Worm (Caenorhabditis elegans) whole organism, mixed stage, embryonic: ENCODE data around the gene T20D3.5.
"Not testable (repeated sequence)": the region's sequence is repeated elsewhere in the genome, so short reads cannot be mapped to it uniquely, and the experiment has no call there.

ENCODE experiments used
- M03D4.4 ChIP-seq: sonication (generic microtip); optimal IDR thresholded peaks from 2 replicates; lab custom pipeline; 2017; ENCODE audit warnings: mild to moderate bottlenecking, missing genetic modification characterization, missing compliant biosample characterization
- bed-3 ChIP-seq: fragments of 200-800 bp; sonication (Bioruptor generic); optimal IDR thresholded peaks from 3 replicates; lab custom pipeline; 2018; ENCODE audit warnings: mild to moderate bottlenecking, missing genetic modification characterization, moderate library complexity, missing compliant biosample characterization
- ceh-43 ChIP-seq: fragments of 200-800 bp; sonication (Bioruptor generic); optimal IDR thresholded peaks from 2 replicates; lab custom pipeline; 2018; ENCODE audit warnings: mild to moderate bottlenecking, missing genetic modification characterization, moderate library complexity, missing compliant biosample characterization
- ces-1 ChIP-seq: fragments of 150-350 bp; optimal IDR thresholded peaks from 2 replicates; lab custom pipeline; 2014; ENCODE audit warnings: missing biosample characterization, missing genetic modification reagents, missing genetic modification characterization
- cnd-1 ChIP-seq: fragments of 200-800 bp; sonication (Bioruptor generic); optimal IDR thresholded peaks from 2 replicates; lab custom pipeline; 2018; ENCODE audit warnings: mild to moderate bottlenecking, missing genetic modification characterization, missing compliant biosample characterization
- elt-1 ChIP-seq: sonication (generic microtip); optimal IDR thresholded peaks from 2 replicates; lab custom pipeline; 2017; ENCODE audit warnings: missing genetic modification characterization, mild to moderate bottlenecking, missing compliant biosample characterization, antibody characterized with exemption, moderate library complexity, borderline replicate concordance; ENCODE audit not compliant: insufficient read depth
- elt-3 ChIP-seq: fragments of 150-350 bp; optimal IDR thresholded peaks from 2 replicates; lab custom pipeline; 2014; ENCODE audit warnings: missing biosample characterization, missing genetic modification characterization
- flh-1 ChIP-seq: fragments of 200-800 bp; sonication (Bioruptor generic); optimal IDR thresholded peaks from 2 replicates; lab custom pipeline; 2018; ENCODE audit warnings: mild to moderate bottlenecking, missing genetic modification characterization, moderate library complexity, missing compliant biosample characterization
- ham-2 ChIP-seq: fragments of 200-800 bp; sonication (Bioruptor generic); optimal IDR thresholded peaks from 2 replicates; lab custom pipeline; 2018; ENCODE audit warnings: mild to moderate bottlenecking, missing genetic modification characterization, missing compliant biosample characterization
- hlh-1 ChIP-seq: fragments of 150-350 bp; optimal IDR thresholded peaks from 2 replicates; lab custom pipeline; 2014; ENCODE audit warnings: missing biosample characterization, missing genetic modification reagents, missing genetic modification characterization
- lin-32 ChIP-seq: fragments of 200-800 bp; sonication (Bioruptor generic); optimal IDR thresholded peaks from 2 replicates; lab custom pipeline; 2018; ENCODE audit warnings: mild to moderate bottlenecking, missing genetic modification characterization, missing compliant biosample characterization
- lsy-2 ChIP-seq: fragments of 150-350 bp; optimal IDR thresholded peaks from 2 replicates; lab custom pipeline; 2014; ENCODE audit warnings: missing biosample characterization, missing genetic modification characterization
- mab-5 ChIP-seq: fragments of 150-350 bp; optimal IDR thresholded peaks from 2 replicates; lab custom pipeline; 2014; ENCODE audit warnings: missing biosample characterization, missing genetic modification characterization
- mep-1 ChIP-seq: fragments of 150-350 bp; optimal IDR thresholded peaks from 2 replicates; lab custom pipeline; 2017; ENCODE audit warnings: missing biosample characterization, missing genetic modification reagents, missing genetic modification characterization, inconsistent platforms
- mls-2 ChIP-seq: sonication (generic microtip); optimal IDR thresholded peaks from 2 replicates; lab custom pipeline; 2016; ENCODE audit warnings: mild to moderate bottlenecking, missing genetic modification characterization, moderate library complexity, missing compliant biosample characterization
- nhr-12 ChIP-seq: fragments of 150-350 bp; optimal IDR thresholded peaks from 2 replicates; lab custom pipeline; 2014; ENCODE audit warnings: missing biosample characterization, missing genetic modification characterization
- nhr-2 ChIP-seq: fragments of 150-350 bp; optimal IDR thresholded peaks from 2 replicates; lab custom pipeline; 2014; ENCODE audit warnings: missing biosample characterization, missing genetic modification characterization
- nhr-237 ChIP-seq: fragments of 150-350 bp; optimal IDR thresholded peaks from 2 replicates; lab custom pipeline; 2014; ENCODE audit warnings: missing biosample characterization, missing genetic modification characterization
- nhr-76 ChIP-seq: sonication (generic microtip); optimal IDR thresholded peaks from 2 replicates; lab custom pipeline; 2017; ENCODE audit warnings: missing biosample characterization, missing genetic modification characterization
- pha-4 ChIP-seq: fragments of 150-350 bp; optimal IDR thresholded peaks from 2 replicates; lab custom pipeline; 2018; ENCODE audit warnings: missing biosample characterization, missing genetic modification reagents, missing genetic modification characterization
- sem-2 ChIP-seq: fragments of 200-800 bp; sonication (Bioruptor generic); optimal IDR thresholded peaks from 2 replicates; lab custom pipeline; 2018; ENCODE audit warnings: mild to moderate bottlenecking, missing genetic modification characterization, missing compliant biosample characterization
- snpc-4 ChIP-seq: fragments of 150-350 bp; optimal IDR thresholded peaks from 2 replicates; lab custom pipeline; 2014; ENCODE audit warnings: missing biosample characterization, missing genetic modification characterization
- sptf-1 ChIP-seq: sonication (generic microtip); optimal IDR thresholded peaks from 2 replicates; lab custom pipeline; 2017; ENCODE audit warnings: mild to moderate bottlenecking, missing genetic modification characterization, moderate library complexity, missing compliant biosample characterization
- unc-120 ChIP-seq: sonication (generic microtip); optimal IDR thresholded peaks from 2 replicates; lab custom pipeline; 2017; ENCODE audit warnings: missing genetic modification characterization, missing compliant biosample characterization; ENCODE audit not compliant: poor library complexity, severe bottlenecking
- unc-39 ChIP-seq: fragments of 150-350 bp; optimal IDR thresholded peaks from 2 replicates; lab custom pipeline; 2014; ENCODE audit warnings: missing biosample characterization, missing genetic modification characterization
- unc-62 ChIP-seq: fragments of 150-350 bp; optimal IDR thresholded peaks from 2 replicates; lab custom pipeline; 2014; ENCODE audit warnings: missing biosample characterization, missing genetic modification reagents, missing genetic modification characterization
- zip-8 ChIP-seq: fragments of 150-350 bp; optimal IDR thresholded peaks from 2 replicates; lab custom pipeline; 2014; ENCODE audit warnings: missing biosample characterization, missing genetic modification characterization
- ztf-11 ChIP-seq: fragments of 150-350 bp; optimal IDR thresholded peaks from 2 replicates; lab custom pipeline; 2014; ENCODE audit warnings: missing biosample characterization, missing genetic modification characterization

The T20D3.5 gene

ce11 chrIV:9336538-9337090, at the start of gene T20D3.5:
Gene T20D3.5, plus strand, starts transcription at chrIV:9337040.
- TF ChIP-seq mep-1: no peak
- TF ChIP-seq nhr-237 (tag; lab: Kevin White, UChicago): no peak

- TF ChIP-seq ceh-43 (GFP tag; lab: Kevin White, UChicago) (no peak), bed-3 (GFP tag; lab: Kevin White, UChicago) (no peak), sem-2 (GFP tag; lab: Kevin White, UChicago) (no peak), nhr-12 (tag; lab: Kevin White, UChicago) (no peak), nhr-2 (tag; lab: Kevin White, UChicago) (no peak), pha-4 (tag; lab: Kevin White, UChicago) (no peak), flh-1 (GFP tag; lab: Kevin White, UChicago) (no peak)
Measured at ce11 chrIV:9289635-9290034, 47.2 kb upstream of the T20D3.5 start.

- TF ChIP-seq mep-1; elt-1 (tag; lab: Kevin White, UChicago); lsy-2: not testable (repeated sequence)
Measured at ce11 chrIV:9293825-9294224, 43.0 kb upstream of the T20D3.5 start, which contains the start of gene nhr-264. Gene nhr-264, minus strand, starts transcription at chrIV:9293925.

- TF ChIP-seq lsy-2 (no peak), nhr-237 (tag; lab: Kevin White, UChicago) (no peak), ces-1 (GFP tag; lab: Kevin White, UChicago) (no peak), lin-32 (GFP tag; lab: Kevin White, UChicago) (no peak)
Measured at ce11 chrIV:9296285-9296684, 40.6 kb upstream of the T20D3.5 start, which contains the start of gene F49C12.1. Gene F49C12.1, minus strand, starts transcription at chrIV:9296354.

ce11 chrIV:9299145-9299544, 37.7 kb upstream of the T20D3.5 start, which contains the start of gene F49C12.2:
Gene F49C12.2, minus strand, starts transcription at chrIV:9299245.
- no peak for TF ChIP-seq unc-120
- no peak for TF ChIP-seq nhr-12 (tag; lab: Kevin White, UChicago)
- TF ChIP-seq ztf-11 (tag; lab: Kevin White, UChicago): no peak
- no peak for TF ChIP-seq hlh-1 (tag; lab: Kevin White, UChicago)
- TF ChIP-seq nhr-237 (tag; lab: Kevin White, UChicago): no peak
- no peak for TF ChIP-seq mab-5 (tag; lab: Kevin White, UChicago)
- TF ChIP-seq M03D4.4: no peak
- TF ChIP-seq sptf-1 (tag; lab: Kevin White, UChicago): no peak
- no peak for TF ChIP-seq nhr-76 (tag; lab: Kevin White, UChicago)
- TF ChIP-seq lsy-2: no peak
- no peak for TF ChIP-seq zip-8 (tag; lab: Kevin White, UChicago)
- no peak for TF ChIP-seq unc-39 (tag; lab: Kevin White, UChicago)
- TF ChIP-seq elt-1 (tag; lab: Kevin White, UChicago): no peak
- no peak for TF ChIP-seq unc-62 (GFP tag; lab: Kevin White, UChicago)
- TF ChIP-seq snpc-4 (tag; lab: Kevin White, UChicago): no peak
- TF ChIP-seq elt-3 (tag; lab: Kevin White, UChicago): no peak
- no peak for TF ChIP-seq ceh-43 (GFP tag; lab: Kevin White, UChicago)

- TF ChIP-seq mab-5 (tag; lab: Kevin White, UChicago): no peak
- no peak for TF ChIP-seq sem-2 (GFP tag; lab: Kevin White, UChicago)
- no peak for TF ChIP-seq nhr-2 (tag; lab: Kevin White, UChicago)
- no peak for TF ChIP-seq elt-3 (tag; lab: Kevin White, UChicago)
- TF ChIP-seq ham-2 (GFP tag; lab: Kevin White, UChicago): no peak
- TF ChIP-seq cnd-1 (tag; lab: Kevin White, UChicago): no peak
- no peak for TF ChIP-seq elt-1 (tag; lab: Kevin White, UChicago)
- no peak for TF ChIP-seq mls-2 (tag; lab: Kevin White, UChicago)
- TF ChIP-seq ztf-11 (tag; lab: Kevin White, UChicago): no peak
- no peak for TF ChIP-seq ces-1 (GFP tag; lab: Kevin White, UChicago)
- no peak for TF ChIP-seq zip-8 (tag; lab: Kevin White, UChicago)
Measured at ce11 chrIV:9300127-9300526, 36.7 kb upstream of the T20D3.5 start, which contains the start of gene F49C12.3. Gene F49C12.3, plus strand, starts transcription at chrIV:9300427.
